Worm (Caenorhabditis elegans) whole organism, L2 larva: ENCODE measurements around the gene srx-44.

ENCODE experiments used
- F13H6.1 ChIP-seq: sonication (generic microtip); optimal IDR thresholded peaks from 2 replicates; lab custom pipeline; 2016; ENCODE audit warnings: missing genetic modification characterization, missing compliant biosample characterization
- R02D3.7 ChIP-seq: fragments of 150-350 bp; optimal IDR thresholded peaks from 2 replicates; lab custom pipeline; 2014; ENCODE audit warnings: missing biosample characterization, missing genetic modification characterization
- alr-1 ChIP-seq: fragments of 150-350 bp; optimal IDR thresholded peaks from 2 replicates; lab custom pipeline; 2014; ENCODE audit warnings: missing biosample characterization, missing genetic modification characterization
- aly-2 ChIP-seq: fragments of 150-350 bp; optimal IDR thresholded peaks from 2 replicates; lab custom pipeline; 2014; ENCODE audit warnings: missing biosample characterization, missing genetic modification characterization
- blmp-1 ChIP-seq: sonication (generic microtip); optimal IDR thresholded peaks from 2 replicates; lab custom pipeline; 2017; ENCODE audit warnings: missing genetic modification characterization, mild to moderate bottlenecking, missing compliant biosample characterization, antibody characterized with exemption, moderate library complexity; ENCODE audit not compliant: insufficient read depth
- ceh-16 ChIP-seq: fragments of 150-350 bp; optimal IDR thresholded peaks from 2 replicates; lab custom pipeline; 2014; ENCODE audit warnings: missing biosample characterization, missing genetic modification characterization
- crh-2 ChIP-seq: sonication (generic microtip); optimal IDR thresholded peaks from 2 replicates; lab custom pipeline; 2017; ENCODE audit warnings: missing biosample characterization, missing genetic modification characterization
- dmd-4 ChIP-seq: sonication (generic microtip); optimal IDR thresholded peaks from 2 replicates; lab custom pipeline; 2017; ENCODE audit warnings: missing biosample characterization, missing genetic modification characterization
- egl-27 ChIP-seq: sonication (generic microtip); optimal IDR thresholded peaks from 3 replicates; lab custom pipeline; 2017; ENCODE audit warnings: missing biosample characterization, missing genetic modification reagents, missing genetic modification characterization
- elt-1 ChIP-seq: fragments of 150-350 bp; optimal IDR thresholded peaks from 2 replicates; lab custom pipeline; 2014; ENCODE audit warnings: missing biosample characterization, missing genetic modification characterization
- elt-3 ChIP-seq: sonication (generic microtip); optimal IDR thresholded peaks from 2 replicates; lab custom pipeline; 2017; ENCODE audit warnings: missing biosample characterization, missing genetic modification characterization
- fos-1 ChIP-seq: fragments of 150-350 bp; optimal IDR thresholded peaks from 2 replicates; lab custom pipeline; 2014; ENCODE audit warnings: missing biosample characterization, missing genetic modification characterization
- gmeb-1 ChIP-seq: fragments of 150-350 bp; optimal IDR thresholded peaks from 2 replicates; lab custom pipeline; 2014; ENCODE audit warnings: missing biosample characterization, missing genetic modification characterization
- lin-13 ChIP-seq: fragments of 150-350 bp; optimal IDR thresholded peaks from 2 replicates; lab custom pipeline; 2014; ENCODE audit warnings: missing biosample characterization, missing genetic modification reagents, missing genetic modification characterization
- lin-39 ChIP-seq: fragments of 150-350 bp; optimal IDR thresholded peaks from 2 replicates; lab custom pipeline; 2014; ENCODE audit warnings: missing biosample characterization, missing genetic modification reagents, missing genetic modification characterization
- lsy-2 ChIP-seq, 2 experiments: fragments of 150-350 bp in 1 of 2; sonication (generic microtip) in 1 of 2; optimal IDR thresholded peaks; 2 replicates each; lab custom pipeline; 2014 to 2017; ENCODE audit warnings: missing biosample characterization in 2 of 2, missing genetic modification characterization in 2 of 2
- mab-5 ChIP-seq: fragments of 150-350 bp; optimal IDR thresholded peaks from 2 replicates; lab custom pipeline; 2014; ENCODE audit warnings: missing biosample characterization, missing genetic modification characterization
- mbf-1 ChIP-seq: sonication (generic microtip); optimal IDR thresholded peaks from 2 replicates; lab custom pipeline; 2017; ENCODE audit warnings: missing biosample characterization, missing genetic modification characterization
- nhr-11 ChIP-seq: fragments of 150-350 bp; optimal IDR thresholded peaks from 2 replicates; lab custom pipeline; 2014; ENCODE audit warnings: missing biosample characterization, missing genetic modification characterization
- nhr-12 ChIP-seq: fragments of 150-350 bp; optimal IDR thresholded peaks from 2 replicates; lab custom pipeline; 2014; ENCODE audit warnings: missing biosample characterization, missing genetic modification characterization
- nhr-129 ChIP-seq: fragments of 150-350 bp; optimal IDR thresholded peaks from 2 replicates; lab custom pipeline; 2014; ENCODE audit warnings: missing biosample characterization, missing genetic modification characterization
- nhr-21 ChIP-seq: fragments of 150-350 bp; optimal IDR thresholded peaks from 2 replicates; lab custom pipeline; 2014; ENCODE audit warnings: missing biosample characterization, missing genetic modification characterization
- nhr-25 ChIP-seq: fragments of 150-350 bp; sonication (generic microtip); optimal IDR thresholded peaks from 3 replicates; lab custom pipeline; 2014; ENCODE audit warnings: missing biosample characterization, missing genetic modification characterization
- nhr-6 ChIP-seq: fragments of 150-350 bp; optimal IDR thresholded peaks from 2 replicates; lab custom pipeline; 2014; ENCODE audit warnings: missing biosample characterization, missing genetic modification characterization
- nhr-77 ChIP-seq: fragments of 150-350 bp; optimal IDR thresholded peaks from 2 replicates; lab custom pipeline; 2014; ENCODE audit warnings: missing biosample characterization, missing genetic modification characterization
- peb-1 ChIP-seq: fragments of 150-350 bp; optimal IDR thresholded peaks from 2 replicates; lab custom pipeline; 2014; ENCODE audit warnings: missing biosample characterization, missing genetic modification characterization
- sem-4 ChIP-seq: fragments of 150-350 bp; optimal IDR thresholded peaks from 2 replicates; lab custom pipeline; 2014; ENCODE audit warnings: missing biosample characterization, missing genetic modification reagents, missing genetic modification characterization
- skn-1 ChIP-seq: sonication (generic microtip); optimal IDR thresholded peaks from 2 replicates; lab custom pipeline; 2017; ENCODE audit warnings: missing biosample characterization, missing genetic modification characterization
- sma-3 ChIP-seq: sonication (generic microtip); optimal IDR thresholded peaks from 2 replicates; lab custom pipeline; 2016; ENCODE audit warnings: missing genetic modification reagents, missing genetic modification characterization, missing compliant biosample characterization
- sma-9 ChIP-seq, 2 experiments: fragments of 150-350 bp in 1 of 2; sonication (generic microtip) in 1 of 2; optimal IDR thresholded peaks; 2 replicates each; lab custom pipeline; 2014 to 2016; ENCODE audit warnings: missing genetic modification characterization in 2 of 2, mild to moderate bottlenecking in 1 of 2, missing biosample characterization in 1 of 2, missing compliant biosample characterization in 1 of 2, missing genetic modification reagents in 1 of 2, moderate library complexity in 1 of 2
- snpc-4 ChIP-seq: fragments of 150-350 bp; optimal IDR thresholded peaks from 2 replicates; lab custom pipeline; 2014; ENCODE audit warnings: missing biosample characterization, missing genetic modification characterization
- unc-39 ChIP-seq: fragments of 150-350 bp; optimal IDR thresholded peaks from 2 replicates; lab custom pipeline; 2014; ENCODE audit warnings: missing biosample characterization, missing genetic modification characterization
- unc-62 ChIP-seq: fragments of 150-350 bp; optimal IDR thresholded peaks from 2 replicates; lab custom pipeline; 2014; ENCODE audit warnings: missing biosample characterization, missing genetic modification reagents, missing genetic modification characterization
- zag-1 ChIP-seq: fragments of 150-350 bp; optimal IDR thresholded peaks from 2 replicates; lab custom pipeline; 2014; ENCODE audit warnings: missing biosample characterization, missing genetic modification characterization
- ztf-11 ChIP-seq: sonication (generic microtip); optimal IDR thresholded peaks from 2 replicates; lab custom pipeline; 2017; ENCODE audit warnings: missing biosample characterization, missing genetic modification characterization
- ztf-4 ChIP-seq: fragments of 150-350 bp; optimal IDR thresholded peaks from 2 replicates; lab custom pipeline; 2014; ENCODE audit warnings: missing biosample characterization, missing genetic modification characterization

The srx-44 gene

DNA sequence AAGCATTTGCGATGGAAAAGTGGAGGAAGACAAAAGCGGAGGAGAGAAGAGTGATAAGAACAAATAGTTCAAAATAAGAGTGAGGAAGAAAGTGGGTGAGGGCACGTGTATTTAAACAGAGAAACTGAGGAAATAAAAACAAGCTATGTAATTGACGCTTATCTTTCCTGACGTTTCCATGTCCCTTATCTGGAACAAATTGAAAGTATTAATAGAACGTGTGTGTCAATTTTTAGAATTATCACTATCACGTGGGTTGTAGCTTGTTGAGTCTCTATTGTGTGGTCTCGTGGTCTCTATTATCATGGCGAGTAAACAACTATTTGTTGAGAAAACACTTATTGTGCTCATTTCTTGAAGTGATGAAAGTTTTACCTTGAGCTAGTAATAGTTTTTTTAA lies 25.7 kb downstream of the srx-44 start, which contains the start of gene T10C6.15:
Gene T10C6.15 (minus strand): TSS at position 104 of the 400 bp plus-strand sequence.
- TF ChIP-seq sma-3 (peak; percentile 42), peb-1 (tag; lab: Kevin White, UChicago) (no peak), crh-2 (peak; percentile 76), sma-9 (GFP tag; optimal IDR thresholded peaks at IDR 0.05; lab: Kevin White, UChicago) (peak; percentile 86), sma-9 (tag; optimal IDR thresholded peaks at IDR 0.05; lab: Kevin White, UChicago) (no peak), gmeb-1 (tag; lab: Kevin White, UChicago) (peak; percentile 55), nhr-129 (peak; percentile 43)
- TF ChIP-seq, all 48 proteins: peak for 5

DNA sequence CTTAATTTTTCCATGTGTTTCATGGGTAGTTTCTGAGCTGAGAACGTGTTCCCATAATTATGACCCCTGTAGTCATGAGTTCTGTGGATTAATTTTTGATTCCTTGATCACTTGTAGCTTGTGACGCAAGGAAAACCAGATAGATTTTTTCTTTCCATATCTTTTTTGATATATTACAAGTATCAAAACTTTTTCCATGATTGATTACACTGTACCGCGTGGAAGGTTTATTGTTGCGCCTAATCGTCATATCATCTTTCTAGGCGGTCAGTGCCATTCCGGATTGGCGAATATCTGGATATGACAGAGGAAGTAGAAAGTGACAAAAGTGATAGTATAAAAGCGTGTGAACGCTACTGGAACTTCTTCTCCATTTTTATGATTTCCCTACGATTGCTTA lies 26.4 kb downstream of the srx-44 start, which contains the start of gene ZK285.2:
Gene ZK285.2 (plus strand): TSS at position 301 of the 400 bp plus-strand sequence.
- TF ChIP-seq unc-62 (no peak), nhr-21 (tag; lab: Kevin White, UChicago) (no peak), elt-1 (tag; lab: Kevin White, UChicago) (no peak), lin-13 (GFP tag; lab: Kevin White, UChicago) (no peak), peb-1 (tag; lab: Kevin White, UChicago) (no peak), blmp-1 (tag; lab: Kevin White, UChicago) (no peak), mab-5 (tag; lab: Kevin White, UChicago) (no peak), R02D3.7 (tag; lab: Kevin White, UChicago) (no peak), fos-1 (tag; lab: Kevin White, UChicago) (no peak), ztf-11 (tag; lab: Kevin White, UChicago) (no peak), zag-1 (tag; lab: Kevin White, UChicago) (no peak), nhr-25 (tag; lab: Kevin White, UChicago) (no peak)

ce11 chrV:16047052-16047451 lies 26.9 kb downstream of the srx-44 start:
- no peak for TF ChIP-seq ztf-11 (tag; lab: Kevin White, UChicago)
- TF ChIP-seq sma-9 (GFP tag; optimal IDR thresholded peaks at IDR 0.05; lab: Kevin White, UChicago), result no peak
- no peak for TF ChIP-seq sma-9 (tag; optimal IDR thresholded peaks at IDR 0.05; lab: Kevin White, UChicago)
- no peak for TF ChIP-seq nhr-6 (tag; lab: Kevin White, UChicago)
- TF ChIP-seq R02D3.7 (tag; lab: Kevin White, UChicago), result no peak
- TF ChIP-seq aly-2, result no peak
- no peak for TF ChIP-seq crh-2
- no peak for TF ChIP-seq nhr-77
- TF ChIP-seq mbf-1 (tag; lab: Kevin White, UChicago), result no peak
- TF ChIP-seq ceh-16, result no peak
- no peak for TF ChIP-seq elt-1 (tag; lab: Kevin White, UChicago)
- no peak for TF ChIP-seq lsy-2 (tag; optimal IDR thresholded peaks at IDR 0.05; lab: Kevin White, UChicago)
- TF ChIP-seq fos-1 (tag; lab: Kevin White, UChicago), result no peak
- no peak for TF ChIP-seq ztf-4 (tag; lab: Kevin White, UChicago)
- no peak for TF ChIP-seq sem-4
- no peak for TF ChIP-seq F13H6.1 (tag; lab: Kevin White, UChicago)
- TF ChIP-seq gmeb-1 (tag; lab: Kevin White, UChicago), result no peak
- no peak for TF ChIP-seq elt-3 (tag; lab: Kevin White, UChicago)
- TF ChIP-seq alr-1 (tag; lab: Kevin White, UChicago), result no peak
- no peak for TF ChIP-seq dmd-4 (tag; lab: Kevin White, UChicago)
- TF ChIP-seq mab-5 (tag; lab: Kevin White, UChicago), result no peak
- TF ChIP-seq, all 48 proteins: peak for 0

DNA sequence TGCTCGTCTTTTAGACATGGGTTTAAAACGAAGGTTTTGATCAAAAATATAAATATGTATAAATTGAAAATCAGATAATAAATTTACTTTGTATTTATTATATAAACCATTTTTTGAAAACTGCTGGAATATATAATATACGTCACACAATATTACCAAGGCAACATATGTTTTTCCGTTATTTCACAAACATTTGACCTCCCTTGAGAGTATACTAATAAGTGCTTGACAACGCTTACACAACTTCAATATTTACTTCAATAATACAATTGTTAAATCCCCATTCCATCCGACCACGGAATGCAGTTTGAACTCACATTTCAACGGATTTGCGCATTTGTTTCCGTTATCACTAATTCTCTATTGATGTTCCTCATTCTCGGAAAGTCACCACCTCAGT lies 27.4 kb downstream of the srx-44 start, which contains the start of gene str-198:
Gene str-198 (plus strand): TSS at position 301 of the 400 bp plus-strand sequence.
- TF ChIP-seq F13H6.1 (tag; lab: Kevin White, UChicago) (no peak), gmeb-1 (tag; lab: Kevin White, UChicago) (no peak), ceh-16 (no peak), sma-9 (GFP tag; optimal IDR thresholded peaks at IDR 0.05; lab: Kevin White, UChicago) (no peak), sma-9 (tag; optimal IDR thresholded peaks at IDR 0.05; lab: Kevin White, UChicago) (no peak), lin-39 (tag; lab: Kevin White, UChicago) (no peak), unc-39 (tag; lab: Kevin White, UChicago) (no peak), lsy-2 (tag; optimal IDR thresholded peaks at IDR 0.05; lab: Kevin White, UChicago) (no peak), sma-3 (no peak)
- TF ChIP-seq, all 48 proteins: peak for 0

DNA sequence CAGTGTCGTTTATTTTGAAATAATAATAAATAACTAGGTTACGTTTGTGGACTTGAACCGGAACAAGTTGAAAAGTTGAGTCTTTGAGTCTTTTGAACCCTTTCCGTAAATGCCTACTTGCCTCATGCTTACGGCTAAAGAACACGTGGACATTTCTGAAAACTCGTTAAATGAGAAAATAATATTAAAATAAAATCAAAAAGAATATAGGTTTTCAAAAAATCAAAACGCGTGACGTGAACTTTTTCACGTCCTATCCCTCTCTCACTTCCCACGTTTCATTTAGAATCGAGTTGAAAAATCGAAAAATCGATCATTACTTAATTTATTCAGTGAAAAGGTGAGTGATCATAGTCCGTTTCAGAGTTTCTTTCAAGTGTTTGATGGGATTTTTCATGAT lies 29.0 kb downstream of the srx-44 start, which contains the start of gene best-12:
Gene best-12 (plus strand): TSS at position 301 of the 400 bp plus-strand sequence.
- TF ChIP-seq F13H6.1 (tag; lab: Kevin White, UChicago), result no peak
- TF ChIP-seq peb-1 (tag; lab: Kevin White, UChicago), result no peak
- no peak for TF ChIP-seq elt-1 (tag; lab: Kevin White, UChicago)
- no peak for TF ChIP-seq nhr-12 (tag; lab: Kevin White, UChicago)
- TF ChIP-seq elt-3 (tag; lab: Kevin White, UChicago), result no peak
- TF ChIP-seq unc-62, result no peak
- no peak for TF ChIP-seq ceh-16
- no peak for TF ChIP-seq nhr-11
- TF ChIP-seq egl-27 (tag; lab: Kevin White, UChicago), result no peak
- no peak for TF ChIP-seq R02D3.7 (tag; lab: Kevin White, UChicago)
- TF ChIP-seq ztf-4 (tag; lab: Kevin White, UChicago), result no peak
- TF ChIP-seq sma-9 (GFP tag; optimal IDR thresholded peaks at IDR 0.05; lab: Kevin White, UChicago), result no peak
- no peak for TF ChIP-seq sma-9 (tag; optimal IDR thresholded peaks at IDR 0.05; lab: Kevin White, UChicago)
- no peak for TF ChIP-seq snpc-4 (tag; lab: Kevin White, UChicago)
- no peak for TF ChIP-seq unc-39 (tag; lab: Kevin White, UChicago)
- TF ChIP-seq nhr-21 (tag; lab: Kevin White, UChicago), result no peak
- TF ChIP-seq skn-1 (tag; lab: Kevin White, UChicago), result no peak
- TF ChIP-seq gmeb-1 (tag; lab: Kevin White, UChicago), result no peak
- TF ChIP-seq nhr-129, result no peak
